Worm (Caenorhabditis elegans): ENCODE data around the gene F53F1.3.

F53F1.3 gene

DNA sequence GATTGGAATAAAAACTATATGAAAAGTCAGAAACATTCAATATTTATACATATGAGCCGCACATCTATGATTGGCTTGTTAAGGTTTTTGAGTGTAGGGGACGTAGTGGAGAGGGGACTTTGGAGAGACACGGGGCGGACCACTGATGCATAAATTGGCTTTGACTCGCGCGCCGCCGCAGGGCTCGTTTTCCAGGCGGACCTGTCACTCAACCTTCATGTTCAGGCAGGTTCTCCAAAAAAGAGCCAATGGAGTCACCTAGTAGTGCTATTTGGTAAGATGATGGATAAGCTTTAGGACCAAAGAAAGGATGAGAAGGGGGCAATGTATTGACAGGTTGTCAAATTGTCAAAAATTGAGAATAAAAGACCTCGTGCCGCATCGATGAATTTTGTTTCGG is 13.1 kb upstream of the F53F1.3 start:
- TF ChIP-seq ets-7 (tag; optimal IDR thresholded peaks at IDR 0.05): no peak
- no peak for TF ChIP-seq pes-1 (GFP tag; IDR thresholded peaks at IDR 0.05)
- TF ChIP-seq F13C5.2 (tag; optimal IDR thresholded peaks at IDR 0.05): no peak
- TF ChIP-seq hnd-1 (tag; optimal IDR thresholded peaks at IDR 0.05): no peak
- no peak for TF ChIP-seq scrt-1 (GFP tag; IDR thresholded peaks at IDR 0.05)
- TF ChIP-seq aly-1 (tag; optimal IDR thresholded peaks at IDR 0.05): no peak
- TF ChIP-seq tbx-11 (GFP tag; IDR thresholded peaks at IDR 0.05): no peak

DNA sequence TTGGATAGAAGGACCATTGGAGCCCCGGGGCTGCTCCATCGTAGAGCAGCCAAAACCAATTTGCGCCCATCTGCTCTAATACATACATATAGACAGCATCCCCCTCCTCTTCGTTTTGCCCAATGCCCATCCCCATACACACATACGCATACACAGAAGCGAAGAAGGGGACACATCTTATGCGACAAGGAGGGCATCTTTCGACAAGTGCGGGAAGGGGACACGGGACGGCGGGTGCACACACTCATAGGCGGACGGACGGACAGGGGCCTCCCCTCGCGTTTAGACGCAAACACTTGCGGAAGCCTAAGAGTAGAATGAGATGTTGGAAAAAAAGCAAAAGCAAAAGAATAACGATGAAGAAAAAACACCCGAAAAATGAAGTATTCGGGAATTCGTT is 11.6 kb upstream of the F53F1.3 start:
- peak; percentile 9 for TF ChIP-seq ets-7 (tag; optimal IDR thresholded peaks at IDR 0.05)
- TF ChIP-seq aly-1 (tag; optimal IDR thresholded peaks at IDR 0.05): peak; percentile 77
- TF ChIP-seq hnd-1 (tag; optimal IDR thresholded peaks at IDR 0.05): no peak
- TF ChIP-seq tbx-11 (GFP tag; IDR thresholded peaks at IDR 0.05): 0 out of 2 replicates have a peak, but pooled peaks have one; percentile 55
- TF ChIP-seq F13C5.2 (tag; optimal IDR thresholded peaks at IDR 0.05): peak; percentile 76
- TF ChIP-seq ceh-13 (GFP tag; optimal IDR thresholded peaks at IDR 0.05): no peak
- TF ChIP-seq scrt-1 (GFP tag; IDR thresholded peaks at IDR 0.05): 0 out of 2 replicates have a peak, but pooled peaks have one; percentile 45
- TF ChIP-seq ceh-36 (tag; optimal IDR thresholded peaks at IDR 0.05): peak; percentile 30
- TF ChIP-seq pes-1 (GFP tag; IDR thresholded peaks at IDR 0.05): 0 out of 2 replicates have a peak, but pooled peaks have one; percentile 46
- TF ChIP-seq tbx-37 (GFP tag; conservative IDR thresholded peaks at IDR 0.05): peak; percentile 28; the same call in 1 of the 2 replicates
- TF ChIP-seq hmg-4 (GFP tag; optimal IDR thresholded peaks at IDR 0.05): peak; percentile 95
- no peak for TF ChIP-seq hmbx-1 (tag; optimal IDR thresholded peaks at IDR 0.05)
- peak; percentile 59; the same call in 1 of the 2 replicates for TF ChIP-seq flt-1 (GFP tag; IDR thresholded peaks at IDR 0.05)
- no peak for TF ChIP-seq tra-4 (tag; optimal IDR thresholded peaks at IDR 0.05)
- TF ChIP-seq sea-1 (GFP tag; conservative IDR thresholded peaks at IDR 0.05): peak; percentile 70; the same call in 1 of the 2 replicates
- no peak for TF ChIP-seq B0310.2 (tag; optimal IDR thresholded peaks at IDR 0.05)
- TF ChIP-seq ama-1 (optimal IDR thresholded peaks at IDR 0.05): no peak

DNA sequence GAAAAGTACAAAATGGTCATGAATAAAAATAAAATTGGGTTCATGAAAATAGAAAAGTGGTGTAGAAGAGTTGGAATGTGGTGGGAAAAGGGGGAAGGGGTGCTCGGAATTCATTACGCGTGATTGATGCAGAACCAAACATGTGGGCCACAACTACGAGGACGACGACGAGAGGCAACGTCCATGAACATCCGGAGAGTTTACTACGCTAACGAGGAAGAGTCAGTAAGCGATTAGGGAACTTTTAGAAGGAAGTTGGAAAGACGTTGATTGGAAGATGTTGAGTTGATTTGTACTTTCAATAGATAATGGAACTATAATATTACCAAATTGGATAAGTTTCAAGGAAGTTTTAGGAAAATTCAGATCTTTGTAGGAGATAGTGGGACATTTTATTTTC is 6.4 kb upstream of the F53F1.3 start:
- TF ChIP-seq F13C5.2 (tag; optimal IDR thresholded peaks at IDR 0.05) (no peak), hmbx-1 (tag; optimal IDR thresholded peaks at IDR 0.05) (no peak), ceh-13 (GFP tag; optimal IDR thresholded peaks at IDR 0.05) (no peak), hmg-4 (GFP tag; optimal IDR thresholded peaks at IDR 0.05) (no peak), ceh-36 (tag; optimal IDR thresholded peaks at IDR 0.05) (no peak), B0310.2 (tag; optimal IDR thresholded peaks at IDR 0.05) (no peak), pes-1 (GFP tag; IDR thresholded peaks at IDR 0.05) (no peak), tra-4 (tag; optimal IDR thresholded peaks at IDR 0.05) (no peak), tbx-11 (GFP tag; IDR thresholded peaks at IDR 0.05) (no peak), hnd-1 (tag; optimal IDR thresholded peaks at IDR 0.05) (no peak), sea-1 (GFP tag; conservative IDR thresholded peaks at IDR 0.05) (no peak), ets-7 (tag; optimal IDR thresholded peaks at IDR 0.05) (no peak), flt-1 (GFP tag; IDR thresholded peaks at IDR 0.05) (no peak), ama-1 (optimal IDR thresholded peaks at IDR 0.05) (no peak), scrt-1 (GFP tag; IDR thresholded peaks at IDR 0.05) (no peak), aly-1 (tag; optimal IDR thresholded peaks at IDR 0.05) (no peak)

DNA sequence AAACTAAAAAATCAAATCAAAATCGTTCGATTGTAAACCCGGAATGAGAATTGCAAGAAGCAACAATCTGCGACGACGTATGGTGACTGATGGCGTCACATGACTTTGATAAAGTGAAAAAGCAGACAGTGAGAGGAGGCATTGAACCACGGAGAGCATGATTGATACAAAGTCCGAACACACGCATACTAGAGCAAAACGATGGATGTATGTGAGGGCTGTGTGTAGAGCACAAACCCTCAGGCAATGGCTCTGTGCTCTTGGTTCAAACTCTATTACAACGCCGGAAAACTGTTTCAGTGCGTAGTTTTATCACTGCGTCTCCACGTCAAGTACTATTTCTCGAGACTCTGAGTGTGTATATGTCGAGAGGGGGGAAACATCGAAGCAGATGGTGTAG is 5.5 kb upstream of the F53F1.3 start:
- TF ChIP-seq F13C5.2 (tag; optimal IDR thresholded peaks at IDR 0.05): no peak
- TF ChIP-seq ceh-36 (tag; optimal IDR thresholded peaks at IDR 0.05): no peak
- TF ChIP-seq ama-1 (optimal IDR thresholded peaks at IDR 0.05): no peak
- no peak for TF ChIP-seq sea-1 (GFP tag; conservative IDR thresholded peaks at IDR 0.05)
- no peak for TF ChIP-seq tbx-11 (GFP tag; IDR thresholded peaks at IDR 0.05)
- no peak for TF ChIP-seq hnd-1 (tag; optimal IDR thresholded peaks at IDR 0.05)
- no peak for TF ChIP-seq pes-1 (GFP tag; IDR thresholded peaks at IDR 0.05)
- TF ChIP-seq hmbx-1 (tag; optimal IDR thresholded peaks at IDR 0.05): no peak
- no peak for TF ChIP-seq ets-7 (tag; optimal IDR thresholded peaks at IDR 0.05)
- TF ChIP-seq hmg-4 (GFP tag; optimal IDR thresholded peaks at IDR 0.05): no peak

DNA sequence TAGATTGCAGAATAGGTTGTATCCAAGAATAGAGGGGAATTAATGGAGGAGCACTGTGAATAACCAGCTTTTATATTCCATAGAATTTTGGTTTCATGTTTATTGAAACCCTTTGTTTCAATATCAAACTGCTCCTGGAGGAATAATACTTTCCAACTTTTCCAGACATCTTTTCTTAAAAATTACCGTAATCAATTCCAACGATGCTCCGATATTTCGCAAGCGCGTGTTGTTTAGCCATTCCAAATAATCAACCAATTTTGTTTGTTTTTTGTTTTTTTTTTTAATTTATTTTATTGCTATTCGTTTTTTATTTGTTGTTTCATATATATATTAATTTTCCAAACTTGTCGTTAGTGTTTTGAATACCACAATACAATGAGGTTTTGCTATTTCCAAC is 2.0 kb upstream of the F53F1.3 start, which contains the start of gene cutl-1:
cutl-1 (minus strand) TSS at position 83 of the 400 bp plus-strand sequence.
- TF ChIP-seq scrt-1 (GFP tag; IDR thresholded peaks at IDR 0.05) (no peak), pes-1 (GFP tag; IDR thresholded peaks at IDR 0.05) (no peak), tbx-11 (GFP tag; IDR thresholded peaks at IDR 0.05) (no peak), hmg-4 (GFP tag; optimal IDR thresholded peaks at IDR 0.05) (no peak), ama-1 (optimal IDR thresholded peaks at IDR 0.05) (no peak), B0310.2 (tag; optimal IDR thresholded peaks at IDR 0.05) (no peak), F13C5.2 (tag; optimal IDR thresholded peaks at IDR 0.05) (no peak), hmbx-1 (tag; optimal IDR thresholded peaks at IDR 0.05) (no peak), flt-1 (GFP tag; IDR thresholded peaks at IDR 0.05) (no peak), aly-1 (tag; optimal IDR thresholded peaks at IDR 0.05) (no peak), ceh-36 (tag; optimal IDR thresholded peaks at IDR 0.05) (no peak), ets-7 (tag; optimal IDR thresholded peaks at IDR 0.05) (no peak), ceh-13 (GFP tag; optimal IDR thresholded peaks at IDR 0.05) (no peak), hnd-1 (tag; optimal IDR thresholded peaks at IDR 0.05) (no peak), tbx-37 (GFP tag; conservative IDR thresholded peaks at IDR 0.05) (no peak), tra-4 (tag; optimal IDR thresholded peaks at IDR 0.05) (no peak), sea-1 (GFP tag; conservative IDR thresholded peaks at IDR 0.05) (no peak)

DNA sequence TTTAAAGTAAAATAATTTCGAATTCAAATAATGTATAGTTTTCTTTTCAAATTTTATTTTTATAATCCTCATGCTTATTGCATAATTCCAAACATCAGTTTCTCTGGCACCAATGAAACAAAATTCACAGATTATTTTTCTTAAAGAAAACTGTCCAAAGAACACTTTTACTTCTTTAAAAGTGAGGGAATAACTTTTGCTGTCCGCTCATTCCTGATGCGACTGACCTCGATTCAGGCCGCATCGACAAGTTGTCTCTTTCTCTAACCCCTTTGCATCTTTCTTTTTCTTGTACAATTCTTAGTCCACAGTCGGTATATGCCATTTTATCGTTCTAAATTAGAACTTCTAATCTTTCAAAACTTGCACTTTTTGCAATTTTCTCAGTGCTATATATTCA is 1.5 kb upstream of the F53F1.3 start, which contains the start of gene F53F1.2:
F53F1.2 (plus strand) TSS at position 306 of the 400 bp plus-strand sequence.
- TF ChIP-seq flt-1 (GFP tag; IDR thresholded peaks at IDR 0.05) (no peak), hmg-4 (GFP tag; optimal IDR thresholded peaks at IDR 0.05) (no peak), ama-1 (optimal IDR thresholded peaks at IDR 0.05) (no peak), hnd-1 (tag; optimal IDR thresholded peaks at IDR 0.05) (no peak), hmbx-1 (tag; optimal IDR thresholded peaks at IDR 0.05) (no peak), ceh-36 (tag; optimal IDR thresholded peaks at IDR 0.05) (no peak)

DNA sequence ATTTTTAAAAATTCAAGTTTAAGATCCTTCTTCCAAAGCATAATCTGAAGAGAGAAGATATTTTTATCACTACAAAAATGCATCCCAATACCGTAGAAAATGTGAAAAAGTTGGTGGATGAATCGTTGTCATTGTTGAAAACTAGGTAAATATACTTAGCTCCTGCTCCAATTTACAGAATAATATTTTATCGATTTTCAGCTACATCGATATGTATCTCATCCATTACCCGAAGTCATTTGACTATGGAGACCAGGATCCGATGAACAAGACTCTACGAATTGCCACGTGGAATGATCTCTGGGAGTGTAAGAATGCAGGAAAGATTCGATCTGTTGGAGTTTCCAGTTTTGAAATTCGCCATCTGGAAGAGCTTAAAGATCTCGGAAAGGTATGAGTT is 398 bp downstream of the F53F1.3 start:
- no peak for TF ChIP-seq ets-7 (tag; optimal IDR thresholded peaks at IDR 0.05)
- TF ChIP-seq flt-1 (GFP tag; IDR thresholded peaks at IDR 0.05): no peak
- TF ChIP-seq ceh-13 (GFP tag; optimal IDR thresholded peaks at IDR 0.05): no peak
- TF ChIP-seq tbx-37 (GFP tag; conservative IDR thresholded peaks at IDR 0.05): no peak
- TF ChIP-seq ceh-36 (tag; optimal IDR thresholded peaks at IDR 0.05): no peak
- TF ChIP-seq hmg-4 (GFP tag; optimal IDR thresholded peaks at IDR 0.05): no peak
- no peak for TF ChIP-seq hmbx-1 (tag; optimal IDR thresholded peaks at IDR 0.05)
- TF ChIP-seq tbx-11 (GFP tag; IDR thresholded peaks at IDR 0.05): no peak
- no peak for TF ChIP-seq hnd-1 (tag; optimal IDR thresholded peaks at IDR 0.05)
- TF ChIP-seq aly-1 (tag; optimal IDR thresholded peaks at IDR 0.05): no peak
- TF ChIP-seq sea-1 (GFP tag; conservative IDR thresholded peaks at IDR 0.05): no peak

Measured in whole organism, early embryonic.